Fruit fly (Drosophila melanogaster): Measurements from ENCODE around the gene RpL7-like.

The RpL7-like gene

dm6 chr2L:12010877-12011666, 45.1 kb upstream of the RpL7-like start (continued):
- TF ChIP-seq shn (GFP tag; optimal IDR thresholded peaks at IDR 0.05), result peak; percentile 78
- TF ChIP-seq usp (GFP tag; optimal IDR thresholded peaks at IDR 0.05), result no peak
- TF ChIP-seq Fer2 (tag; optimal IDR thresholded peaks at IDR 0.05), result peak; percentile 92
- TF ChIP-seq MTF-1 (GFP tag; optimal IDR thresholded peaks at IDR 0.05; ENCODE audit: borderline replicate concordance), result peak; percentile 52
- peak; percentile 81 for TF ChIP-seq nau (GFP tag; optimal IDR thresholded peaks at IDR 0.05)
- peak; percentile 68 for TF ChIP-seq gsb-n (tag; optimal IDR thresholded peaks at IDR 0.05)
- peak; percentile 94 for TF ChIP-seq CG13296 (GFP tag; optimal IDR thresholded peaks at IDR 0.05)
- TF ChIP-seq sob (GFP tag; IDR thresholded peaks at IDR 0.05), result no peak
- peak; percentile 86 for TF ChIP-seq CG14710 (tag; optimal IDR thresholded peaks at IDR 0.05)
- TF ChIP-seq seq (GFP tag; IDR thresholded peaks at IDR 0.05), result no peak
- TF ChIP-seq Pdp1 (GFP tag; optimal IDR thresholded peaks at IDR 0.05), result peak; percentile 48 to 77
- TF ChIP-seq CG1233 (GFP tag; optimal IDR thresholded peaks at IDR 0.05), result peak; percentile 92
- TF ChIP-seq CG7839 (tag; optimal IDR thresholded peaks at IDR 0.05), result peak; percentile 95
- peak; percentile 36 for TF ChIP-seq CG15073 (GFP tag; optimal IDR thresholded peaks at IDR 0.05)
- TF ChIP-seq Usf (GFP tag; optimal IDR thresholded peaks at IDR 0.05), result peak; percentile 87
- no peak for TF ChIP-seq ken (GFP tag; IDR thresholded peaks at IDR 0.05)
- peak; percentile 92 for TF ChIP-seq dmrt99B (tag; optimal IDR thresholded peaks at IDR 0.05)
- TF ChIP-seq CG43689 (GFP tag; IDR thresholded peaks at IDR 0.05), result no peak
- TF ChIP-seq ranshi (GFP tag; IDR thresholded peaks at IDR 0.05), result no peak
- TF ChIP-seq Rfx (GFP tag; IDR thresholded peaks at IDR 0.05), result no peak
- peak; percentile 92 for TF ChIP-seq CG12391 (tag; optimal IDR thresholded peaks at IDR 0.05)
- no peak for TF ChIP-seq pfk (GFP tag; optimal IDR thresholded peaks at IDR 0.05)
- TF ChIP-seq BtbVII (GFP tag; optimal IDR thresholded peaks at IDR 0.05), result peak; percentile 91
- TF ChIP-seq CG12219 (GFP tag; optimal IDR thresholded peaks at IDR 0.05), result peak; percentile 91
- TF ChIP-seq CG3995 (GFP tag; optimal IDR thresholded peaks at IDR 0.05), result peak; percentile 73
- no peak for TF ChIP-seq jigr1 (GFP tag; IDR thresholded peaks at IDR 0.05)
- no peak for TF ChIP-seq CG3163 (GFP tag; optimal IDR thresholded peaks at IDR 0.05)
- peak; percentile 51 for TF ChIP-seq ac (GFP tag; optimal IDR thresholded peaks at IDR 0.05)
- no peak for TF ChIP-seq Gsc (GFP tag; IDR thresholded peaks at IDR 0.05)
- no peak for TF ChIP-seq Hr39 (optimal IDR thresholded peaks at IDR 0.05)
- TF ChIP-seq CG16863 (GFP tag; optimal IDR thresholded peaks at IDR 0.05), result peak; percentile 74
- peak; percentile 91 for TF ChIP-seq CG17829 (tag; optimal IDR thresholded peaks at IDR 0.05)
- no peak for TF ChIP-seq Stat92E (GFP tag; optimal IDR thresholded peaks at IDR 0.05)
- TF ChIP-seq jumu (GFP tag; optimal IDR thresholded peaks at IDR 0.05), result peak; percentile 47
- peak; percentile 92 for TF ChIP-seq zen (tag; optimal IDR thresholded peaks at IDR 0.05)
- TF ChIP-seq chm (GFP tag; IDR thresholded peaks at IDR 0.05), result no peak
- peak; percentile 84 for TF ChIP-seq CG17359 (tag; optimal IDR thresholded peaks at IDR 0.05)
- peak; percentile 97 for TF ChIP-seq CG2678 (tag; optimal IDR thresholded peaks at IDR 0.05)
- TF ChIP-seq CG10959 (GFP tag; IDR thresholded peaks at IDR 0.05), result no peak
- TF ChIP-seq Vsx1 (GFP tag; optimal IDR thresholded peaks at IDR 0.05), result peak; percentile 92
- TF ChIP-seq phol (tag; optimal IDR thresholded peaks at IDR 0.05), result peak; percentile 91
- TF ChIP-seq crp (GFP tag; optimal IDR thresholded peaks at IDR 0.05), result peak in 1 of 2 experiments; percentile 68

Data from whole organism, embryonic.